Worm (Caenorhabditis elegans): ENCODE results near the gene pacl-1.
A peak's percentile ranks its signal among the peaks of the same experiment; 100 is the strongest.

pacl-1 gene

ce11 chrV:16225524-16226116 is 49.6 kb downstream of the pacl-1 start (continued):
- TF ChIP-seq F23B12.7 (tag; optimal IDR thresholded peaks at IDR 0.05; ENCODE audit: insufficient read depth) (peak; percentile 52), D2030.7 (GFP tag; IDR thresholded peaks at IDR 0.05) (peak; percentile 76), Y53G8AR.9 (GFP tag; conservative IDR thresholded peaks at IDR 0.05) (0 out of 2 replicates have a peak, but pooled peaks have one; percentile 44), ztf-26 (tag; optimal IDR thresholded peaks at IDR 0.05) (no peak), aptf-2 (GFP tag; conservative IDR thresholded peaks at IDR 0.05) (0 out of 2 replicates have a peak, but pooled peaks have one; percentile 29), egrh-3 (GFP tag; IDR thresholded peaks at IDR 0.05) (0 out of 2 replicates have a peak, but pooled peaks have one; percentile 28), rec-8 (tag; optimal IDR thresholded peaks at IDR 0.05) (no peak), Y56A3A.18 (GFP tag; IDR thresholded peaks at IDR 0.05) (0 out of 2 replicates have a peak, but pooled peaks have one; percentile 40), lsy-27 (tag; optimal IDR thresholded peaks at IDR 0.05; ENCODE audit: borderline replicate concordance, insufficient read depth) (peak; percentile 21), ztf-6 (GFP tag; IDR thresholded peaks at IDR 0.05) (no peak), hsf-1 (GFP tag; IDR thresholded peaks at IDR 0.05) (no peak), ccch-3 (GFP tag; optimal IDR thresholded peaks at IDR 0.05) (no peak), snpc-3.4 (tag; optimal IDR thresholded peaks at IDR 0.05) (peak; percentile 74), xnd-1 (tag; optimal IDR thresholded peaks at IDR 0.05) (peak; percentile 24), ekl-4 (GFP tag; IDR thresholded peaks at IDR 0.05) (peak; percentile 65), pha-4 (tag; optimal IDR thresholded peaks at IDR 0.05) (no peak), sdz-38 (tag; optimal IDR thresholded peaks at IDR 0.05) (no peak), ceh-79 (tag; optimal IDR thresholded peaks at IDR 0.05) (no peak), hrde-1 (tag; optimal IDR thresholded peaks at IDR 0.05; ENCODE audit: borderline replicate concordance) (no peak), unc-62 (GFP tag; optimal IDR thresholded peaks at IDR 0.05) (no peak), mcd-1 (GFP tag; IDR thresholded peaks at IDR 0.05) (peak; percentile 32), madf-6 (GFP tag; IDR thresholded peaks at IDR 0.05) (peak; percentile 73), T26A5.8 (tag; optimal IDR thresholded peaks at IDR 0.05) (no peak), snpc-1.1 (tag; optimal IDR thresholded peaks at IDR 0.05; ENCODE audit: insufficient read depth) (peak; percentile 92), snpc-4 (GFP tag; optimal IDR thresholded peaks at IDR 0.05) (peak; percentile 89), snpc-4 (tag; optimal IDR thresholded peaks at IDR 0.05) (peak; percentile 82 to 97 (median 92)), Y53F4B.3 (GFP tag; IDR thresholded peaks at IDR 0.05) (no peak), C17E4.6 (GFP tag; IDR thresholded peaks at IDR 0.05) (no peak), F49E8.2 (tag; optimal IDR thresholded peaks at IDR 0.05; ENCODE audit: insufficient read depth) (peak; percentile 62), rcor-1 (GFP tag; IDR thresholded peaks at IDR 0.05) (0 out of 2 replicates have a peak, but pooled peaks have one; percentile 26), madf-10 (tag; optimal IDR thresholded peaks at IDR 0.05) (no peak), rpc-1 (optimal IDR thresholded peaks at IDR 0.05) (no peak), rpc-1 (tag; optimal IDR thresholded peaks at IDR 0.05) (peak; percentile 3), nfyb-1 (GFP tag; IDR thresholded peaks at IDR 0.05) (peak; percentile 42; the same call in 1 of the 2 replicates), F33H1.4 (GFP tag; IDR thresholded peaks at IDR 0.05) (peak; percentile 14; the same call in 1 of the 2 replicates), ceh-58 (GFP tag; IDR thresholded peaks at IDR 0.05) (0 out of 2 replicates have a peak, but pooled peaks have one; percentile 50), mel-28 (tag; optimal IDR thresholded peaks at IDR 0.05; ENCODE audit: borderline replicate concordance) (no peak), chd-7 (tag; optimal IDR thresholded peaks at IDR 0.05) (no peak), fkh-3 (tag; optimal IDR thresholded peaks at IDR 0.05) (no peak), nhr-27 (tag; optimal IDR thresholded peaks at IDR 0.05) (no peak), lag-1 (GFP tag; IDR thresholded peaks at IDR 0.05) (no peak), mes-4 (tag; optimal IDR thresholded peaks at IDR 0.05) (no peak), F22D6.2 (tag; optimal IDR thresholded peaks at IDR 0.05) (no peak), T07F8.4 (tag; optimal IDR thresholded peaks at IDR 0.05) (no peak), F39B2.1 (GFP tag; IDR thresholded peaks at IDR 0.05) (no peak), ceh-91 (GFP tag; IDR thresholded peaks at IDR 0.05) (no peak), lin-54 (GFP tag; optimal IDR thresholded peaks at IDR 0.05) (peak; percentile 16)

Measured in whole organism, young adult.